Worm (Caenorhabditis elegans): ENCODE measurements around the gene stg-2.

stg-2 gene

DNA sequence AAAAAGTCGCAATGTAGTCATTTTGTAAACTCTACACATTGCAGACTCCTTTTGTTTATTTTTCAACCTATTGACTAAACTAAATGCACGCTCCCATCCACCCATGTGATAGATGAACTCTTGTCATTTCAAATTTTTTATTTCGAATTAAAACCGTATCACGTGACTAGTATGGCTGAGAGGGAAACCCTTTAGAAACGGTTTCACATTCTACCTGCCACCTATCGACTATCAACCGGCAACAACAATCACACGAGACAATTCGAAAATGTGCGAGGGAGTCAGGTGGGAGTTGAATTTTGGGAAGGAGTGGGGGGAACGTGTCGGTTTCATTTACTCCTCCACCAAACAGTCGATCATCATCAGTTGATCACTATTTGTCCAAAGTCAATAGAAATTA lies 30.8 kb upstream of the stg-2 start:
- TF ChIP-seq elt-2 (tag; optimal IDR thresholded peaks at IDR 0.05) (peak; percentile 81), pqm-1 (tag; optimal IDR thresholded peaks at IDR 0.05) (peak; percentile 81), mdl-1 (tag; optimal IDR thresholded peaks at IDR 0.05) (peak; percentile 44), pha-4 (tag; optimal IDR thresholded peaks at IDR 0.05) (peak; percentile 79), nhr-43 (tag; optimal IDR thresholded peaks at IDR 0.05; ENCODE audit: poor library complexity, severe bottlenecking) (peak; percentile 14), ama-1 (optimal IDR thresholded peaks at IDR 0.05) (no peak), nhr-25 (tag; optimal IDR thresholded peaks at IDR 0.05) (no peak), lin-39 (tag; optimal IDR thresholded peaks at IDR 0.05) (no peak), jun-1 (tag; optimal IDR thresholded peaks at IDR 0.05) (peak; percentile 2)

DNA sequence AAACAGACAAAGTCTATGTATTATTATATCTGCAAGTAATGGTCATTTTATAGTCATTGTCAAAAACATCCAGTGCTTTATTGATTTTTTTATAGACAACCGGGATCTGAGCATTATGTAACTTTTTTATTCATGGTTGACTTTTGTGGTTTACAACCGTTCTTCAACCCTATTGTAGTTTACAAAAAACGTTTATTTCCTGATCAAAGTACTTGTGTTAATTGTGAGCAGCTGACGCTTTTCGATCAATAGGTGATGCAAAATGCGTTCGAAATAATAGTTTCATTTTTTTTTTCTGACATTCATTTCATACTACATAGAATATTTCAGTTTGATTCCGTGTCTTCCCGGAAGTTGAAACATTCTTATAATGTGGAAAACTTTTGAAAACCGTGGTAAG lies 29.0 kb upstream of the stg-2 start, which contains the start of the genes K09E2.2 and K09E2.3:
TSS of gene K09E2.2 (plus strand) at position 301 of the 400 bp plus-strand sequence.
TSS of gene K09E2.3 (plus strand) at position 325 of the 400 bp plus-strand sequence.
- TF ChIP-seq lsy-12 (tag; optimal IDR thresholded peaks at IDR 0.05) (no peak), hmg-11 (tag; optimal IDR thresholded peaks at IDR 0.05) (no peak), egl-5 (tag; optimal IDR thresholded peaks at IDR 0.05) (no peak), ceh-28 (tag; optimal IDR thresholded peaks at IDR 0.05) (no peak), ama-1 (optimal IDR thresholded peaks at IDR 0.05) (no peak), mml-1 (tag; optimal IDR thresholded peaks at IDR 0.05) (no peak), sea-2 (GFP tag; optimal IDR thresholded peaks at IDR 0.05) (no peak), ztf-4 (tag; optimal IDR thresholded peaks at IDR 0.05) (no peak), fos-1 (tag; optimal IDR thresholded peaks at IDR 0.05) (no peak)

DNA sequence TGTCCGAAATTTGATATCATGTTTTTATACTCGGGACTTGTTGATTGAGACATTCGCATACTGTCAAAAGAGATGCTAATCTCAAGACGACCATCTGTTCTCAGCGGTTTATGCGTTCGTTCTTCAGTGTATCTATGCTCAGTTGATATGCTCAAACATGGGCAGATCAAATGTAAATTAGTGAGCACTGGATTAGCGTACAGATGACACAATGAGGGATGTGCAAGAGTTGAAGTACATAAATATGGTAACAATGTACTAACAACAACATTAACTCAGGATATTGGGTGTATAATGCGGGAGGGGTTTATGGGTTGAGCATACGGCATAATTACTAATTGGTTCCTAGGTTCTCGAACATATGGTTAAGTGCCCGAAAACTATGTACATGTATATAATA lies 18.7 kb upstream of the stg-2 start:
- no peak for TF ChIP-seq lsy-12 (tag; optimal IDR thresholded peaks at IDR 0.05)

DNA sequence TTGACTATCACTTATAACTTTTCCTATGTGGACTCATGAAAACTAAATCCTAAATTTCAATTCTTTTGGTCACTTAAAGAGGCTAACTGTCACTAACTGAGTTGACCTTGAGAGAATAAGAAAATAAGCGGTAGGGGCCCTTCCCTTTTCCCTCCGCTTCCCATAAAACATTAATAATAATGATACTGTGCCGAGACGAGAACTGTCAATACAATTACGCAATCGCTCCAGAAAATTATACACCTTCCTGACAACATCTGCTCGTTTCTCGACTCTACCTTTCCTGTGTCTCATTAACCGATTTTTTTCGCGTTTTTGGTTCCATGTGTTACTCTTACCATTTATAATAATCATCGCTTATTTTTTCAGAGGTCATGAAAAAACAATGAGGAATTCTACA lies 17.2 kb upstream of the stg-2 start:
- TF ChIP-seq daf-12 (tag; optimal IDR thresholded peaks at IDR 0.05) = no peak
- TF ChIP-seq lin-39 (tag; optimal IDR thresholded peaks at IDR 0.05) = no peak
- no peak for TF ChIP-seq ztf-11 (tag; optimal IDR thresholded peaks at IDR 0.05)
- TF ChIP-seq pqm-1 (tag; optimal IDR thresholded peaks at IDR 0.05) = no peak
- TF ChIP-seq lin-15B (tag; optimal IDR thresholded peaks at IDR 0.05) = no peak
- no peak for TF ChIP-seq pha-4 (tag; optimal IDR thresholded peaks at IDR 0.05)

DNA sequence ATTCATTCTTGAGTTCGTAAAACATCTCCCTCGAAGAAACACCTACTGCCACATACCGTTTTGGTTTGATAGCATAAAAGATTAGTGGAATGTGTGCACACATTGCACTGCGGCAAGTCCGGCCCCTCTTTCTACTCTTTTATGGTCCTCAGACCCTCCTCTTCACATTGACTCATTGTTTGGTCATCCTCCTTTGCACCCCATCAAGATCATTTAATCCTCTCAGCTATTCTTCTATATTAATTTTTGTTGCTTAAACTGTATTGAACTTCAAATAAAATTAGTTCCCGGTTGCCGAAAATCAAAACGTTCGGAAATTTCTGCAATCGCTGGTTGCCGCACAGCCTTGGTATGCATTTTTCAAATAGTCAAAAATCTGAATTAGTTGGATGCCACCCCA lies 16.6 kb upstream of the stg-2 start, which contains the start of gene rig-1:
TSS of gene rig-1 (plus strand) at position 301 of the 400 bp plus-strand sequence.
- TF ChIP-seq elt-2 (tag; optimal IDR thresholded peaks at IDR 0.05) = no peak
- TF ChIP-seq skn-1 (tag; optimal IDR thresholded peaks at IDR 0.05) = no peak
- no peak for TF ChIP-seq unc-39 (tag; optimal IDR thresholded peaks at IDR 0.05)

DNA sequence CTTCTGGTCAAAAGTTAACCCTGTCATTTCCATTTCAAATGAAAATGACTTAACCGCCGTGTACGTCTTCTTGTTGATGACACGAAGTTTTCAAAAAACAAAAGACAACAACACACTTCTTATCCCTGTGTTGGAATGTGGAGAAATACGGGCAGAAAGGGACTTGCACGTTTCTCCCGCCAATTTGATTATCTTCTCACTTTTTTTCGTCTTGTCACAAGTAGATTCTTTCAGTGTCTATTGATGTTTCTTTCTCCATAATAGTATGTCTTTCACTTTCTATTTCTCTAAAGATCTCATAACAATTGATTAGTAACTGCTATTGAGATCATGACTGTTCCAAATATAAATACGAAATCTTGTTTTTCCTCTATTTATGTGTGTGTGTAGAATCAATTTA lies 15.8 kb upstream of the stg-2 start:
- TF ChIP-seq fkh-10 (GFP tag; optimal IDR thresholded peaks at IDR 0.05) (peak; percentile 10), nhr-25 (tag; optimal IDR thresholded peaks at IDR 0.05) (no peak)

DNA sequence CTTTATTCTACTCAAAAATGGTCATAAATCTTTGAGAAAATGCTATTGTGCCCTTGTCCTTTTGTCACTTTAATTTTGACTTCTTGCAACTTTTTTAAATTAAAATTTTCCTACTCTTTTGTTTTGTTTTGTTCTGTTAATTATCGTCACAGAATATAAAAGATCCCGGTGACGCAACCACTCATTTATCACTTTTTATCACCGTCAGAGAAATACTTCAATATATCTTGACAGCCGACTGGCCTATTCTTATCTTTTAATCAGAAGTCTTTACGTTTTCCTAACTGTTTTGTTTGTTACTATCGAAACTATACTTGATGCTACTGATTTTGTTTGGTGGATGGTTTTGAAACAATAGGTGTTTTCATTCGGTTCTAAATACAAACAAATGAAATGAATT lies 12.3 kb upstream of the stg-2 start:
- TF ChIP-seq ceh-82 (tag; optimal IDR thresholded peaks at IDR 0.05) (no peak), nhr-237 (tag; optimal IDR thresholded peaks at IDR 0.05) (no peak)

DNA sequence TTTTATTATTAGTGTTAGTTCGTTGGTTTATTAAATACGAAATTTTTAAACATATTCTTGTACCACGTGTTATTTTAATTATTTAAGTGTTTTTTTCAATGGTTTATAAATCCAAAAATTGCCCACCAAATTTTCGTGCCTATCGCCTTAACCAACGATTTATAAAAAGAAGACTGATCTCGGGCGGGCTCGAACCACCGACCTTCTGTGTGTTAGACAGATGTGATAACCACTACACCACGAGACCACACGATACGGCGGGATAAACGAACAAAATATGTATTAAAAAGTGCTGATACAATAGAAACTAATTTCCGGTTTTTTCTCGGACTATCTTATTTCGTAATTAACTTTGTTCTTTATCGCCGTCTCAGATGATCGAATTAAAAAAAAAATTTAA lies 6.8 kb upstream of the stg-2 start:
- TF ChIP-seq nhr-77 (tag; optimal IDR thresholded peaks at IDR 0.05) = no peak
- peak; percentile 10 for TF ChIP-seq nhr-23 (tag; optimal IDR thresholded peaks at IDR 0.05)
- peak; percentile 9 for TF ChIP-seq nhr-43 (tag; optimal IDR thresholded peaks at IDR 0.05; ENCODE audit: poor library complexity, severe bottlenecking)
- peak; percentile 17 for TF ChIP-seq elt-2 (tag; optimal IDR thresholded peaks at IDR 0.05)
- TF ChIP-seq nfya-1 (tag; optimal IDR thresholded peaks at IDR 0.05; ENCODE audit: insufficient read depth) = peak; percentile 9
- TF ChIP-seq nhr-76 (tag; optimal IDR thresholded peaks at IDR 0.05) = no peak

Data from whole organism, L3 larva.